Fruit fly (Drosophila melanogaster) whole organism, prepupa: Measurements from ENCODE around the gene CG14196.
A peak's percentile ranks its signal among the peaks of the same experiment; 100 is the strongest.

Experiments
- Blimp-1 ChIP-seq: fragments of 200-800 bp; sonication (Bioruptor generic); optimal IDR thresholded peaks from 3 replicates; lab custom pipeline; 2017; ENCODE audit warnings: missing biosample characterization, missing genetic modification characterization, mild to moderate bottlenecking, moderate library complexity, missing genetic modification reagents
- CG15336 ChIP-seq: fragments of 200-800 bp; sonication (Bioruptor generic); IDR thresholded peaks from 2 replicates; pipeline ENCODE4 v1.3.6; 2022; ENCODE audit warnings: missing biosample characterization, missing genetic modification characterization
- CG1621 ChIP-seq: fragments of 200-800 bp; sonication (Bioruptor generic); optimal IDR thresholded peaks from 3 replicates; lab custom pipeline; 2018; ENCODE audit warnings: missing biosample characterization, mild to moderate bottlenecking, missing genetic modification characterization
- CG16779 ChIP-seq: fragments of 200-800 bp; sonication (Bioruptor generic); optimal IDR thresholded peaks from 3 replicates; lab custom pipeline; 2017; ENCODE audit warnings: missing biosample characterization, mild to moderate bottlenecking, missing genetic modification characterization
- CG3032 ChIP-seq: fragments of 200-800 bp; optimal IDR thresholded peaks from 2 replicates; lab custom pipeline; 2019; ENCODE audit warnings: missing biosample characterization, mild to moderate bottlenecking, missing genetic modification characterization, moderate library complexity
- CG31627 ChIP-seq: fragments of 200-800 bp; sonication (Bioruptor generic); optimal IDR thresholded peaks from 3 replicates; lab custom pipeline; 2016; ENCODE audit warnings: missing biosample characterization, missing genetic modification characterization
- CG32006 ChIP-seq: fragments of 200-800 bp; sonication (Bioruptor generic); optimal IDR thresholded peaks from 3 replicates; lab custom pipeline; 2017; ENCODE audit warnings: missing biosample characterization, mild to moderate bottlenecking, missing genetic modification characterization
- CG34406 ChIP-seq: fragments of 200-800 bp; sonication (Bioruptor generic); optimal IDR thresholded peaks from 3 replicates; lab custom pipeline; 2016; ENCODE audit warnings: missing biosample characterization, missing genetic modification characterization
- CG6792 ChIP-seq: fragments of 200-800 bp; sonication (Bioruptor generic); optimal IDR thresholded peaks from 3 replicates; lab custom pipeline; 2016; ENCODE audit warnings: missing biosample characterization, missing genetic modification characterization
- CG6808 ChIP-seq: fragments of 200-800 bp; sonication (Bioruptor generic); optimal IDR thresholded peaks from 3 replicates; lab custom pipeline; 2017; ENCODE audit warnings: missing biosample characterization, missing genetic modification characterization, mild to moderate bottlenecking, moderate library complexity, missing genetic modification reagents
- CG8119 ChIP-seq: fragments of 200-800 bp; sonication (Bioruptor generic); IDR thresholded peaks from 3 replicates; pipeline ENCODE4 v1.3.6; 2022; ENCODE audit warnings: missing biosample characterization, missing genetic modification characterization
- CG9139 ChIP-seq: fragments of 200-800 bp; sonication (Bioruptor generic); optimal IDR thresholded peaks from 3 replicates; lab custom pipeline; 2017; ENCODE audit warnings: missing biosample characterization, mild to moderate bottlenecking, missing genetic modification characterization
- Eip78C ChIP-seq: fragments of 200-800 bp; sonication (Bioruptor generic); peaks from one replicate; lab custom pipeline; 2016; ENCODE audit warnings: missing biosample characterization, missing genetic modification characterization
- Ets21C ChIP-seq: fragments of 200-800 bp; sonication (Bioruptor generic); optimal IDR thresholded peaks from 3 replicates; lab custom pipeline; 2016; ENCODE audit warnings: missing biosample characterization, missing genetic modification characterization
- Ets96B ChIP-seq: fragments of 200-800 bp; optimal IDR thresholded peaks from 2 replicates; lab custom pipeline; 2019; ENCODE audit warnings: missing biosample characterization, mild to moderate bottlenecking, missing genetic modification characterization, moderate library complexity
- Hr4 ChIP-seq: fragments of 200-800 bp; sonication (Bioruptor generic); optimal IDR thresholded peaks from 3 replicates; lab custom pipeline; 2016; ENCODE audit warnings: missing biosample characterization, missing genetic modification characterization
- Sox15 ChIP-seq: fragments of 200-800 bp; sonication (Bioruptor generic); optimal IDR thresholded peaks from 3 replicates; lab custom pipeline; 2016; ENCODE audit warnings: missing biosample characterization, missing genetic modification characterization
- achi ChIP-seq: fragments of 200-800 bp; sonication (Bioruptor generic); optimal IDR thresholded peaks from 3 replicates; lab custom pipeline; 2016; ENCODE audit warnings: missing biosample characterization, missing genetic modification characterization
- dsx ChIP-seq: fragments of 200-800 bp; optimal IDR thresholded peaks from 3 replicates; lab custom pipeline; 2019; ENCODE audit warnings: missing biosample characterization, mild to moderate bottlenecking, missing genetic modification characterization, moderate library complexity; ENCODE audit not compliant: poor library complexity, severe bottlenecking
- eg ChIP-seq: fragments of 200-800 bp; sonication (Bioruptor generic); IDR thresholded peaks from 3 replicates; pipeline ENCODE4 v1.3.6; 2022; ENCODE audit warnings: missing biosample characterization, missing genetic modification characterization
- esn ChIP-seq: fragments of 200-800 bp; sonication (Bioruptor generic); optimal IDR thresholded peaks from 2 replicates; lab custom pipeline; 2016; ENCODE audit warnings: missing biosample characterization, mild to moderate bottlenecking, missing genetic modification characterization, moderate library complexity
- fd59A ChIP-seq: fragments of 200-800 bp; sonication (Bioruptor generic); optimal IDR thresholded peaks from 2 replicates; lab custom pipeline; 2017; ENCODE audit warnings: missing biosample characterization, mild to moderate bottlenecking, missing genetic modification characterization, missing genetic modification reagents
- fkh ChIP-seq: fragments of 200-800 bp; sonication (Bioruptor generic); optimal IDR thresholded peaks from 3 replicates; lab custom pipeline; 2017; ENCODE audit warnings: missing biosample characterization, mild to moderate bottlenecking, missing genetic modification characterization, moderate library complexity
- lz ChIP-seq: fragments of 200-800 bp; sonication (Bioruptor generic); optimal IDR thresholded peaks from 3 replicates; lab custom pipeline; 2016; ENCODE audit warnings: missing biosample characterization, missing genetic modification characterization
- salr ChIP-seq, 2 experiments: fragments of 200-800 bp; sonication (Bioruptor generic); optimal IDR thresholded peaks; 3 replicates each; lab custom pipeline; 2016 to 2018; ENCODE audit warnings: missing biosample characterization in 2 of 2, missing genetic modification characterization in 2 of 2, mild to moderate bottlenecking in 1 of 2
- ss ChIP-seq, 2 experiments: fragments of 200-800 bp; sonication (Bioruptor generic); optimal IDR thresholded peaks; 2 replicates in 1 of 2; 3 replicates in 1 of 2; lab custom pipeline; 2017 to 2018; ENCODE audit warnings: mild to moderate bottlenecking in 2 of 2, missing biosample characterization in 2 of 2, missing genetic modification characterization in 2 of 2, moderate library complexity in 1 of 2
- svp ChIP-seq: fragments of 200-800 bp; sonication (Bioruptor generic); peaks from one replicate; lab custom pipeline; 2016; ENCODE audit warnings: missing biosample characterization, missing genetic modification characterization
- vri ChIP-seq: fragments of 200-800 bp; sonication (Bioruptor generic); optimal IDR thresholded peaks from 3 replicates; lab custom pipeline; 2016; ENCODE audit warnings: missing biosample characterization, mild to moderate bottlenecking, missing genetic modification characterization

CG14196 gene

DNA sequence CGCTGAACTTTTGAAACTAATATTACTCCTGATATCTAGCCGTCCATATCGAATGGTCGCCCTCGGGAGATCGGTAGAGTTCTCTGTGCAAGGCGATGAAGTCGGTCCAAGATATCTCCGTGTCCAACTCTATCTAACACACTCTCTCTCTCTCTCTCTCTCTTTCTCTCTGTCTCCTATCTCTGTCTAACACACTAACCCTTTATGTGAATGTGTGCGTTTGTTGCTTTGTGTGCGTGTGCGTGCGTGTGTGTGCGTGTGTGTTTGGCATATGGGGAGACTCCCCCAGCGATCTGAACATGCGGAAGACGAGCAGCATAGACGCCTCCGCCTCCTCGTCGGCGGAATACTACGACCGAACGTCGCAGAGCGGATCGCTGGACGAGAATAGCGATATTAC, 22.8 kb upstream of the CG14196 start:
- TF ChIP-seq salr (GFP tag; optimal IDR thresholded peaks at IDR 0.05; lab: Kevin White, UChicago) (no peak), CG16779 (tag; lab: Kevin White, UChicago) (no peak), CG3032 (tag; lab: Kevin White, UChicago) (no peak), vri (GFP tag; lab: Kevin White, UChicago) (no peak), Ets96B (tag; lab: Kevin White, UChicago) (no peak), CG34406 (GFP tag; lab: Kevin White, UChicago) (no peak), Blimp-1 (GFP tag; lab: Kevin White, UChicago) (no peak), CG1621 (tag; lab: Kevin White, UChicago) (no peak)
- TF ChIP-seq, all 60 proteins: peak for 0

DNA sequence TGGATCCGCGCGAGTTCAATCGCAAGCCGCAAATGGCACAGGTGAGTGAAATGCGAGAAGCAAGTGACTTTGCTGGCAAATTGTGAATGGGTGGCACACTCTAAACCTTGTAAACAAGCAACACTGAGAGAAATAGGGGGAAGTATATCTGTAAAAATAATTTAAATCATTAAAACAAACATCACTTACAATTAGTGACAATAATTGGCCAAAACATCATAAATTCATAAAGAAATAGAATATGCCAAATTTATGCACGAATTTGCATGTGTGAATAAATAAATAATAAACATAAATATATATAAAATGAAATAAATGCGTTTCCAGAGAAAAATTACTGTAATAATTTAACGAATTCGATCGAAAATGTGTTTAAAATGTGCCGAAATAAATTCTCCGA, 20.9 kb upstream of the CG14196 start:
- TF ChIP-seq svp, result no peak
- TF ChIP-seq achi, result peak; percentile 11
- TF ChIP-seq CG3032 (tag; lab: Kevin White, UChicago), result peak; percentile 15
- TF ChIP-seq esn (GFP tag; lab: Kevin White, UChicago), result peak; percentile 21
- TF ChIP-seq Sox15 (GFP tag; lab: Kevin White, UChicago), result no peak
- TF ChIP-seq CG32006 (GFP tag; lab: Kevin White, UChicago), result peak; percentile 48
- peak; percentile 30 for TF ChIP-seq Ets96B (tag; lab: Kevin White, UChicago)
- peak; percentile 54; the same call in 2 of the 3 replicates for TF ChIP-seq CG8119 (GFP tag; lab: Robert Waterston, UW)
- TF ChIP-seq CG15336 (GFP tag; lab: Robert Waterston, UW), result peak; percentile 57; the same call in 1 of the 2 replicates
- peak; percentile 68 for TF ChIP-seq Eip78C (GFP tag; lab: Kevin White, UChicago)
- TF ChIP-seq eg (GFP tag; lab: Robert Waterston, UW), result peak; percentile 42; the same call in 2 of the 3 replicates

DNA sequence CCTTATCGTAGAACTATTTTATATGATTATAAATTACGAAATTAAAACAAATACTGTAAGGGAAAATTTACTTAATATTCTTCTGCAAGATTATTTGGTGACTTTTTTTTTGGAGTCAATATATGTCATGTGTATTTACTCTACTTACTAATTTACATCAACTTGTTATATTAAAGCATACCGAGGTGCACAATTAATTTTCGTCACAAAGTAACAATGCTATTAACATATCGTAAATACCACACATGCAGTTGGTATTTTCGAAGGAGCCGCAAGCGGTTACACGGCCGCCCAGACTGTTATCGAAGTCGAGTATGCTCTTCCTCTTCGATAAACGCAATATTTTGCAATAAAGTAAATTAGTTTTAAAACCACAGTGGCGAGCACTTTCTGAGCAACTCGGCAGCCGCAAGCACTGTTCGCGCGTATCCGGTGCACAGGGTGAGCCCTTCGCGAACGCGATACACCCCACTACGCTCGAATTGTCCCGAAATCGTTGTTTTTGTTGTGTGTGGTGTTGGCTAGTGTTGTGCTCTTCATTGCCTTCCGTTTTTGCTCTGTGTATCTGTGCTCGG, 20.0 kb upstream of the CG14196 start, which contains the start of gene Vav:
TSS of gene Vav (plus strand) at position 293 of the 575 bp plus-strand sequence.
- TF ChIP-seq Eip78C (GFP tag; lab: Kevin White, UChicago), result no peak
- 0 out of 2 replicates have a peak, but pooled peaks have one; percentile 12 for TF ChIP-seq CG15336 (GFP tag; lab: Robert Waterston, UW)
- peak; percentile 52 for TF ChIP-seq dsx

DNA sequence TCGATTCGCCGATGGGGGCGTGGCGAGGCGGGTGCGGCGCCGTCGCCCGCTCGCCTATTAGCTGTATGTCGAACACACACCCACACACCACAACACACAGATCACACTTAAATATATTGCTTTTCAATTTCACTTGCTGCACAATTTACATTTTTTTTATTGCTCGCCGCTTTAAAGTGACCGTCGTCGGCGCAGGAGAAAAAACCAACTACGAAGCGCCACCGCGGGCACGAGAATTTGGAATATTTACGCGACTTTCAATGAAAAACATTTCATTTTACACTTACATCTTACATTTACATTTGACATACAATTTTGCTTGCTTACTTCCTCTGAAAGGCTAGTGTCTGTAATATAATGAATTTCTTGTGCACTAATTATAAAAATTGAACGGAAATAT, 19.4 kb upstream of the CG14196 start, which contains the start of gene rictor:
TSS of gene rictor (minus strand) at position 170 of the 400 bp plus-strand sequence.
- TF ChIP-seq svp (no peak), CG16779 (tag; lab: Kevin White, UChicago) (no peak), CG15336 (GFP tag; lab: Robert Waterston, UW) (peak; percentile 20; the same call in 1 of the 2 replicates), CG32006 (GFP tag; lab: Kevin White, UChicago) (no peak), fkh (no peak), ss (GFP tag; optimal IDR thresholded peaks at IDR 0.05; lab: Kevin White, UChicago) (no peak), CG9139 (GFP tag; lab: Kevin White, UChicago) (no peak), vri (GFP tag; lab: Kevin White, UChicago) (no peak), Ets21C (GFP tag; lab: Kevin White, UChicago) (no peak), Eip78C (GFP tag; lab: Kevin White, UChicago) (peak; percentile 32), CG31627 (GFP tag; lab: Kevin White, UChicago) (no peak), lz (GFP tag; lab: Kevin White, UChicago) (no peak), dsx (no peak)

DNA sequence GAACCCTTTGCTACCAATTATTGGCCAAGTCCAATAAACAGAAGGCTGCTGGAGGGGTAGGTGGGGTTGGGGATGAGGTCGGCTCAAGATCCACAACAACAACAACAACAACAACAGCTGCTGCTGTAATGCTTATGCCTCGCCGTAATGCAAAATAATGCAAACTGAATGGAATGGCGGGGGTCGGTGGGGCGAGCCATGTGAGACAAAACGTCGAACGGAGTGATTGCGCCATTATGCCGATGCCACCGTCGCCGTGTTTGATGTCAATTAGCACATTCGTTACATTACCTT, 19.0 kb upstream of the CG14196 start:
- TF ChIP-seq CG6808 (GFP tag; lab: Kevin White, UChicago) (peak; percentile 38), CG6792 (GFP tag; lab: Kevin White, UChicago) (no peak), Hr4 (GFP tag; lab: Kevin White, UChicago) (no peak), dsx (no peak), fd59A (GFP tag; lab: Kevin White, UChicago) (no peak), Ets96B (tag; lab: Kevin White, UChicago) (no peak)
